Fruit fly (Drosophila melanogaster) whole organism, wandering third instar larva: ENCODE results near the gene ND-30.

Experiments
- Abd-B ChIP-seq: fragments of >200 bp; optimal IDR thresholded peaks from 2 replicates; lab custom pipeline; 2017; ENCODE audit warnings: missing biosample characterization, missing genetic modification characterization
- CG32264 ChIP-seq: fragments of 200-800 bp; sonication (Bioruptor generic); optimal IDR thresholded peaks from 2 replicates; lab custom pipeline; 2016; ENCODE audit warnings: missing biosample characterization, missing genetic modification characterization
- CG9705 ChIP-seq: fragments of 200-800 bp; sonication (Bioruptor generic); optimal IDR thresholded peaks from 2 replicates; lab custom pipeline; 2018; ENCODE audit warnings: missing biosample characterization, mild to moderate bottlenecking, missing genetic modification characterization
- Dfd ChIP-seq: fragments of >200 bp; optimal IDR thresholded peaks from 2 replicates; lab custom pipeline; 2017; ENCODE audit warnings: missing biosample characterization, missing genetic modification characterization
- Dif ChIP-seq: fragments of 200-275, 200-300 bp; sonication (Bioruptor generic); optimal IDR thresholded peaks from 2 replicates; lab custom pipeline; 2018; ENCODE audit warnings: missing biosample characterization, missing genetic modification characterization; ENCODE audit not compliant: partially characterized antibody
- GATAd ChIP-seq: sonication (Bioruptor generic); optimal IDR thresholded peaks from 2 replicates; lab custom pipeline; 2016; ENCODE audit warnings: missing biosample characterization, missing genetic modification characterization
- HLH106 ChIP-seq: fragments of 200-800 bp; optimal IDR thresholded peaks from 3 replicates; lab custom pipeline; 2019; ENCODE audit warnings: missing biosample characterization, mild to moderate bottlenecking, missing genetic modification characterization, moderate library complexity
- Hnf4 ChIP-seq: fragments of 200-800 bp; sonication (Bioruptor generic); optimal IDR thresholded peaks from 2 replicates; lab custom pipeline; 2016; ENCODE audit warnings: missing biosample characterization, mild to moderate bottlenecking, missing genetic modification characterization
- Hr78 ChIP-seq: fragments of >200 bp; optimal IDR thresholded peaks from 2 replicates; lab custom pipeline; 2017; ENCODE audit warnings: missing biosample characterization, missing genetic modification characterization
- Hr83 ChIP-seq: fragments of 200-300 bp; sonication (Bioruptor generic); optimal IDR thresholded peaks from 2 replicates; lab custom pipeline; 2016; ENCODE audit warnings: missing biosample characterization, mild to moderate bottlenecking, missing genetic modification characterization, moderate library complexity; ENCODE audit not compliant: poor library complexity, severe bottlenecking
- Mio ChIP-seq: sonication (Bioruptor generic); optimal IDR thresholded peaks from 2 replicates; lab custom pipeline; 2016; ENCODE audit warnings: missing biosample characterization, missing genetic modification characterization
- Myc ChIP-seq: fragments of >200 bp; optimal IDR thresholded peaks from 2 replicates; lab custom pipeline; 2017
- N ChIP-seq: fragments of >200 bp; optimal IDR thresholded peaks from 2 replicates; lab custom pipeline; 2018; ENCODE audit warnings: missing biosample characterization, missing external identifiers, missing genetic modification characterization
- OdsH ChIP-seq: fragments of 200-800 bp; sonication (Bioruptor generic); optimal IDR thresholded peaks from 2 replicates; lab custom pipeline; 2016; ENCODE audit warnings: missing biosample characterization, mild to moderate bottlenecking, missing genetic modification characterization
- Rel ChIP-seq, 2 experiments: fragments of 200-800 bp; sonication (Bioruptor generic) in 1 of 2; optimal IDR thresholded peaks; 2 replicates in 1 of 2; 3 replicates in 1 of 2; lab custom pipeline; 2016 to 2019; ENCODE audit warnings: mild to moderate bottlenecking in 2 of 2, missing biosample characterization in 2 of 2, missing genetic modification characterization in 2 of 2, moderate library complexity in 1 of 2
- Sp1 ChIP-seq: fragments of 200-800 bp; sonication (Bioruptor generic); optimal IDR thresholded peaks from 3 replicates; lab custom pipeline; 2019; ENCODE audit warnings: missing biosample characterization, mild to moderate bottlenecking, missing genetic modification characterization, moderate library complexity
- Vsx2 ChIP-seq: fragments of 200-300, 225-300 bp; sonication (Bioruptor generic); optimal IDR thresholded peaks from 2 replicates; lab custom pipeline; 2018; ENCODE audit warnings: missing biosample characterization, missing genetic modification characterization; ENCODE audit not compliant: partially characterized antibody
- brk ChIP-seq: fragments of 200-800 bp; sonication (Bioruptor generic); optimal IDR thresholded peaks from 2 replicates; lab custom pipeline; 2016; ENCODE audit warnings: missing biosample characterization, mild to moderate bottlenecking, missing genetic modification characterization
- dl ChIP-seq, 2 experiments: fragments of 175-275, 200-275 bp in 1 of 2; fragments of 200-275 bp in 1 of 2; sonication (Bioruptor generic); optimal IDR thresholded peaks; lab custom pipeline; 2018; ENCODE audit warnings: mild to moderate bottlenecking in 2 of 2, missing biosample characterization in 2 of 2, missing genetic modification characterization in 2 of 2, moderate library complexity in 2 of 2; ENCODE audit not compliant: partially characterized antibody in 2 of 2, insufficient read depth in 1 of 2
- dmrt93B ChIP-seq: fragments of 200-800 bp; sonication (Bioruptor generic); optimal IDR thresholded peaks from 2 replicates; lab custom pipeline; 2018; ENCODE audit warnings: missing biosample characterization, mild to moderate bottlenecking, missing genetic modification characterization
- dsf ChIP-seq: sonication (Bioruptor generic); optimal IDR thresholded peaks from 2 replicates; lab custom pipeline; 2016; ENCODE audit warnings: missing biosample characterization, missing genetic modification characterization, borderline replicate concordance
- ey ChIP-seq: fragments of 200-800 bp; sonication (Bioruptor generic); optimal IDR thresholded peaks from 2 replicates; lab custom pipeline; 2016; ENCODE audit warnings: missing biosample characterization, missing genetic modification characterization
- foxo ChIP-seq, 2 experiments: fragments of 200-800 bp; sonication (Bioruptor generic); optimal IDR thresholded peaks; 2 replicates in 1 of 2; 3 replicates in 1 of 2; lab custom pipeline; 2016 to 2017; ENCODE audit warnings: missing biosample characterization in 2 of 2, missing genetic modification characterization in 2 of 2
- fru ChIP-seq: fragments of 200-800 bp; sonication (Bioruptor generic); optimal IDR thresholded peaks from 3 replicates; lab custom pipeline; 2016; ENCODE audit warnings: missing biosample characterization, mild to moderate bottlenecking, missing genetic modification characterization
- h ChIP-seq: fragments of 200-800 bp; sonication (Bioruptor generic); optimal IDR thresholded peaks from 3 replicates; lab custom pipeline; 2016; ENCODE audit warnings: missing biosample characterization, mild to moderate bottlenecking, missing genetic modification characterization
- jim ChIP-seq: fragments of 175-275, 200-325 bp; sonication (Bioruptor generic); optimal IDR thresholded peaks from 2 replicates; lab custom pipeline; 2016; ENCODE audit warnings: missing biosample characterization, mild to moderate bottlenecking, missing genetic modification characterization
- lola ChIP-seq: fragments of >200 bp; optimal IDR thresholded peaks from 2 replicates; lab custom pipeline; 2017; ENCODE audit warnings: missing biosample characterization, missing genetic modification characterization
- pan ChIP-seq: fragments of >200 bp; optimal IDR thresholded peaks from 2 replicates; lab custom pipeline; 2017
- psq ChIP-seq: fragments of 200-800 bp; sonication (Bioruptor generic); optimal IDR thresholded peaks from 3 replicates; lab custom pipeline; 2017; ENCODE audit warnings: missing biosample characterization, mild to moderate bottlenecking, missing genetic modification characterization, moderate library complexity
- rgr ChIP-seq: fragments of 200-800 bp; sonication (Bioruptor generic); optimal IDR thresholded peaks from 3 replicates; lab custom pipeline; 2016; ENCODE audit warnings: missing biosample characterization, mild to moderate bottlenecking, missing genetic modification characterization
- sage ChIP-seq: fragments of 200-800 bp; sonication (Bioruptor generic); optimal IDR thresholded peaks from 2 replicates; lab custom pipeline; 2016; ENCODE audit warnings: missing biosample characterization, mild to moderate bottlenecking, missing genetic modification characterization
- sv ChIP-seq: fragments of 200-800 bp; sonication (Bioruptor generic); optimal IDR thresholded peaks from 3 replicates; lab custom pipeline; 2016; ENCODE audit warnings: missing biosample characterization, missing genetic modification characterization
- tai ChIP-seq: sonication (Bioruptor generic); optimal IDR thresholded peaks from 2 replicates; lab custom pipeline; 2016; ENCODE audit warnings: missing biosample characterization, missing genetic modification characterization
- usp ChIP-seq: fragments of >200 bp; optimal IDR thresholded peaks from 2 replicates; lab custom pipeline; 2017; ENCODE audit warnings: missing biosample characterization, missing genetic modification characterization
- woc ChIP-seq: sonication (Bioruptor generic); optimal IDR thresholded peaks from 2 replicates; lab custom pipeline; 2016; ENCODE audit warnings: missing biosample characterization, mild to moderate bottlenecking, missing genetic modification characterization

The ND-30 gene

DNA sequence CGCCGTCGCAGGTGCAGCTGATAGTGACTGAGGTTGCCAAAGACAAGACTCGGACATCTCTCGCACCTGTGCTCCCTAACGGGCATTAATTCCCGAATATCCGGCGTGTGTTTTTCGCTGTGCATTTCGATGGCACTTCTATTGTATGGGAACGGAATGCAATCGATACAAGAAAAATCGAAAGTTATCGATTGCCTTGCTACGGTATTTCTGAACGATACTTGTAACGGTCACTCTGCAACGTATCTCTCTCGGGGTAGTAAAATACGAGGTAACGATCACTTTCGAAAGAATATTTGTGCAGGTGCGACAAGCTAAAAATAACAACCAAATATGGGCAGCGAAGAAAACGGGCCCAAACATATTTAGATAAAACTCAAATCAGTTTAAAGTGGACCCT is 5.6 kb upstream of the ND-30 start, which contains the start of gene CG32280:
Gene CG32280 (plus strand): TSS at position 231 of the 400 bp plus-strand sequence.
- peak; percentile 27 for TF ChIP-seq woc (GFP tag; lab: Kevin White, UChicago)
- no peak for TF ChIP-seq tai
- TF ChIP-seq dsf (GFP tag; lab: Kevin White, UChicago): no peak
- TF ChIP-seq h: peak; percentile 66
- TF ChIP-seq CG9705 (GFP tag; lab: Kevin White, UChicago): no peak
- TF ChIP-seq dmrt93B (GFP tag; lab: Kevin White, UChicago): no peak
- no peak for TF ChIP-seq Hnf4 (GFP tag; lab: Kevin White, UChicago)
- TF ChIP-seq sv (GFP tag; lab: Kevin White, UChicago): no peak
- no peak for TF ChIP-seq Hr78
- peak in 1 of 2 experiments; percentile 41 for TF ChIP-seq foxo (GFP tag; optimal IDR thresholded peaks at IDR 0.05; lab: Kevin White, UChicago)
- no peak for TF ChIP-seq brk
- no peak for TF ChIP-seq Dfd (GFP tag; lab: Kevin White, UChicago)
- TF ChIP-seq Vsx2: no peak
- no peak for TF ChIP-seq Dif (GFP tag; lab: Kevin White, UChicago)
- TF ChIP-seq sage (GFP tag; lab: Kevin White, UChicago): no peak
- no peak for TF ChIP-seq jim (GFP tag; lab: Kevin White, UChicago)
- peak; percentile 23 for TF ChIP-seq rgr (GFP tag; lab: Kevin White, UChicago)
- TF ChIP-seq OdsH (GFP tag; lab: Kevin White, UChicago): peak; percentile 6
- no peak for TF ChIP-seq ey
- no peak for TF ChIP-seq N
- TF ChIP-seq psq (GFP tag; lab: Kevin White, UChicago): no peak
- TF ChIP-seq GATAd (GFP tag; lab: Kevin White, UChicago): no peak
- no peak for TF ChIP-seq dl (GFP tag; optimal IDR thresholded peaks at IDR 0.05; lab: Kevin White, UChicago; ENCODE audit: insufficient read depth in 1 of 2, partially characterized antibody in 2 of 2)
- no peak for TF ChIP-seq Rel (GFP tag; optimal IDR thresholded peaks at IDR 0.05; lab: Kevin White, UChicago)
- peak; percentile 53 for TF ChIP-seq Rel (tag; optimal IDR thresholded peaks at IDR 0.05; lab: Kevin White, UChicago)
- TF ChIP-seq lola (GFP tag; lab: Kevin White, UChicago): no peak
- TF ChIP-seq Abd-B: no peak
- TF ChIP-seq pan (lab: Kevin White, UChicago): no peak
- TF ChIP-seq Sp1 (GFP tag; lab: Kevin White, UChicago): peak; percentile 15
- TF ChIP-seq CG32264 (GFP tag; lab: Kevin White, UChicago): no peak
- no peak for TF ChIP-seq usp
- no peak for TF ChIP-seq fru (GFP tag; lab: Kevin White, UChicago)
- peak; percentile 17 for TF ChIP-seq Hr83
- TF ChIP-seq Myc (lab: Kevin White, UChicago): no peak
- peak; percentile 7 for TF ChIP-seq HLH106 (tag; lab: Kevin White, UChicago)

DNA sequence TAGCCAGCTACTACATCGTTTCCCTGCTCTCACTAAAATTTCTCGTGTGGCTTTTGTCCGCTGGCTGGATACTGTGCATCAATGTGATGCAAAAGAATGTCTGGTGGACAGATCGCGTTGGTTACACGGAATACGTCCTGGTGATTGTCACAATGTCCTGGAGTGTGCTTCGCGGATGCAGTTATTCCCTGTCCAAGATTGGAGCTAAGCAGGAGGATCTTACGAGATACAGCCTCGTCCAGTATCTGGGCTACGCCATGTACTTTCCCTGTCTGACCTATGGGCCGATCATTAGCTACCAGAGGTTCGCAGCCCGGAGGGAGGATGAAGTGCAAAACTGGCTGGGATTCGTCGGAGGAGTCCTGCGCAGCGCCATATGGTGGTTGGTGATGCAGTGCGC is 3.2 kb upstream of the ND-30 start:
- TF ChIP-seq ey (no peak), Sp1 (GFP tag; lab: Kevin White, UChicago) (no peak), CG32264 (GFP tag; lab: Kevin White, UChicago) (no peak), dl (GFP tag; optimal IDR thresholded peaks at IDR 0.05; lab: Kevin White, UChicago; ENCODE audit: insufficient read depth in 1 of 2, partially characterized antibody in 2 of 2) (no peak), Hr78 (no peak), Hr83 (no peak), Myc (lab: Kevin White, UChicago) (no peak), brk (no peak), woc (GFP tag; lab: Kevin White, UChicago) (no peak), Mio (GFP tag; lab: Kevin White, UChicago) (no peak), CG9705 (GFP tag; lab: Kevin White, UChicago) (no peak), pan (lab: Kevin White, UChicago) (no peak), foxo (GFP tag; optimal IDR thresholded peaks at IDR 0.05; lab: Kevin White, UChicago) (no peak), GATAd (GFP tag; lab: Kevin White, UChicago) (no peak), sv (GFP tag; lab: Kevin White, UChicago) (no peak), rgr (GFP tag; lab: Kevin White, UChicago) (no peak), tai (no peak), usp (no peak)

DNA sequence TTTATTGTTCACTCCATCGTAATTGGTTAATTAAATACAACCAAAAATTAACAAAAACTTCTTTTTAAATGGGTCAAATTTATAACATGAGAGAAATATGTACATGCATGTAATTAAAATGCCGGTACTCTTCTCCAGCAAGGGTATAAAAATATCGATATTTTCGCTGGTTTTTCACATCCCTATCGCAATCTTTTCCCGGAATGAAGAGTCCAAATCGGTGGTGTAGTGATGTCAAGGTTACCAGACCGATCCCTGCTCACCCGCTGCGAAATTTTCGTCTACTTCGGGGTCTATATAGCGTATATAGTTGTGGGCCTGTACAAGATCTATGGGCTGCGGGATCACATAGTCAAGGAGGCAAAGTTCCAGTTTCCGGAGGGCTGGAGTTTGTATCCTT is 2.6 kb upstream of the ND-30 start, which contains the start of gene rasp:
Gene rasp (plus strand): TSS at position 213 of the 400 bp plus-strand sequence.
- TF ChIP-seq dsf (GFP tag; lab: Kevin White, UChicago) (no peak), Rel (GFP tag; optimal IDR thresholded peaks at IDR 0.05; lab: Kevin White, UChicago) (no peak), Rel (tag; optimal IDR thresholded peaks at IDR 0.05; lab: Kevin White, UChicago) (peak; percentile 59)
- TF ChIP-seq, all 38 proteins: peak for 1
